Worm (Caenorhabditis elegans) whole organism, L3 larva: ENCODE measurements around the gene hpr-9.

Experiments
- R02D3.7 ChIP-seq: fragments of 150-350 bp; optimal IDR thresholded peaks from 2 replicates; lab custom pipeline; 2014; ENCODE audit warnings: missing biosample characterization, missing genetic modification characterization
- ZK546.5 ChIP-seq: sonication (generic microtip); optimal IDR thresholded peaks from 2 replicates; lab custom pipeline; 2017; ENCODE audit warnings: missing biosample characterization, missing genetic modification characterization
- ceh-16 ChIP-seq: sonication (generic microtip); optimal IDR thresholded peaks from 2 replicates; lab custom pipeline; 2017; ENCODE audit warnings: missing biosample characterization, missing genetic modification characterization
- ceh-82 ChIP-seq: fragments of 150-350 bp; optimal IDR thresholded peaks from 2 replicates; lab custom pipeline; 2014; ENCODE audit warnings: missing biosample characterization, missing genetic modification characterization
- ceh-9 ChIP-seq: sonication (generic microtip); optimal IDR thresholded peaks from 2 replicates; lab custom pipeline; 2018; ENCODE audit warnings: missing biosample characterization, missing genetic modification characterization
- egl-27 ChIP-seq: sonication (generic microtip); optimal IDR thresholded peaks from 4 replicates; lab custom pipeline; 2017; ENCODE audit warnings: missing biosample characterization, missing genetic modification reagents, missing genetic modification characterization
- elt-1 ChIP-seq: fragments of 150-350 bp; optimal IDR thresholded peaks from 2 replicates; lab custom pipeline; 2014; ENCODE audit warnings: missing biosample characterization, missing genetic modification characterization
- elt-2 ChIP-seq: sonication (generic microtip); optimal IDR thresholded peaks from 2 replicates; lab custom pipeline; 2016; ENCODE audit warnings: missing genetic modification reagents, mild to moderate bottlenecking, missing genetic modification characterization, missing compliant biosample characterization
- elt-3 ChIP-seq, 3 experiments: fragments of 150-350 bp in 1 of 3; sonication (generic microtip) in 2 of 3; optimal IDR thresholded peaks; 2 replicates in 2 of 3; 4 replicates in 1 of 3; lab custom pipeline; 2014 to 2017; ENCODE audit warnings: missing biosample characterization in 3 of 3, missing genetic modification characterization in 3 of 3
- fkh-2 ChIP-seq: fragments of 150-350 bp; optimal IDR thresholded peaks from 2 replicates; lab custom pipeline; 2014; ENCODE audit warnings: missing biosample characterization, missing genetic modification reagents, missing genetic modification characterization
- fos-1 ChIP-seq: fragments of 150-350 bp; optimal IDR thresholded peaks from 2 replicates; lab custom pipeline; 2014; ENCODE audit warnings: missing biosample characterization, missing genetic modification characterization
- jun-1 ChIP-seq: fragments of 150-350 bp; optimal IDR thresholded peaks from 2 replicates; lab custom pipeline; 2014; ENCODE audit warnings: missing biosample characterization, missing genetic modification reagents, missing genetic modification characterization
- lin-15B ChIP-seq: fragments of 150-350 bp; optimal IDR thresholded peaks from 2 replicates; lab custom pipeline; 2014; ENCODE audit warnings: missing biosample characterization, missing genetic modification characterization
- lin-39 ChIP-seq: fragments of 150-350 bp; optimal IDR thresholded peaks from 2 replicates; lab custom pipeline; 2018; ENCODE audit warnings: missing biosample characterization, missing genetic modification reagents, missing genetic modification characterization
- lsy-12 ChIP-seq: sonication (generic microtip); optimal IDR thresholded peaks from 2 replicates; lab custom pipeline; 2016; ENCODE audit warnings: mild to moderate bottlenecking, missing genetic modification characterization, missing compliant biosample characterization
- mdl-1 ChIP-seq: fragments of 150-350 bp; optimal IDR thresholded peaks from 2 replicates; lab custom pipeline; 2014; ENCODE audit warnings: missing biosample characterization, missing genetic modification characterization
- mml-1 ChIP-seq: fragments of 150-350 bp; sonication (generic microtip); optimal IDR thresholded peaks from 3 replicates; lab custom pipeline; 2014; ENCODE audit warnings: missing biosample characterization, missing genetic modification characterization
- nfya-1 ChIP-seq: sonication (generic microtip); optimal IDR thresholded peaks from 2 replicates; lab custom pipeline; 2017; ENCODE audit warnings: missing genetic modification characterization, mild to moderate bottlenecking, missing compliant biosample characterization, antibody characterized with exemption, moderate library complexity; ENCODE audit not compliant: insufficient read depth
- nhr-25 ChIP-seq: sonication (generic microtip); optimal IDR thresholded peaks from 2 replicates; lab custom pipeline; 2017; ENCODE audit warnings: missing biosample characterization, missing genetic modification characterization
- nhr-67 ChIP-seq: fragments of 150-350 bp; optimal IDR thresholded peaks from 2 replicates; lab custom pipeline; 2014; ENCODE audit warnings: missing biosample characterization, missing genetic modification characterization
- nhr-77 ChIP-seq: fragments of 150-350 bp; optimal IDR thresholded peaks from 2 replicates; lab custom pipeline; 2014; ENCODE audit warnings: missing biosample characterization, missing genetic modification characterization
- sea-2 ChIP-seq: fragments of 150-350 bp; sonication (generic microtip); optimal IDR thresholded peaks from 4 replicates; lab custom pipeline; 2014; ENCODE audit warnings: missing biosample characterization, missing genetic modification reagents, missing genetic modification characterization
- skn-1 ChIP-seq: fragments of 150-350 bp; optimal IDR thresholded peaks from 2 replicates; lab custom pipeline; 2014; ENCODE audit warnings: missing biosample characterization, missing genetic modification characterization
- snpc-4 ChIP-seq: fragments of 150-350 bp; optimal IDR thresholded peaks from 2 replicates; lab custom pipeline; 2014; ENCODE audit warnings: missing biosample characterization, missing genetic modification characterization
- tbx-2 ChIP-seq: sonication (generic microtip); optimal IDR thresholded peaks from 2 replicates; lab custom pipeline; 2016; ENCODE audit warnings: mild to moderate bottlenecking, missing genetic modification characterization, missing compliant biosample characterization
- unc-62 ChIP-seq: fragments of 150-350 bp; sonication (generic microtip); optimal IDR thresholded peaks from 4 replicates; lab custom pipeline; 2014; ENCODE audit warnings: missing biosample characterization, missing genetic modification reagents, missing genetic modification characterization
- ztf-11 ChIP-seq: fragments of 150-350 bp; optimal IDR thresholded peaks from 2 replicates; lab custom pipeline; 2014; ENCODE audit warnings: missing biosample characterization, missing genetic modification characterization
- ztf-4 ChIP-seq: fragments of 150-350 bp; optimal IDR thresholded peaks from 2 replicates; lab custom pipeline; 2014; ENCODE audit warnings: missing biosample characterization, missing genetic modification characterization

Gene hpr-9

DNA sequence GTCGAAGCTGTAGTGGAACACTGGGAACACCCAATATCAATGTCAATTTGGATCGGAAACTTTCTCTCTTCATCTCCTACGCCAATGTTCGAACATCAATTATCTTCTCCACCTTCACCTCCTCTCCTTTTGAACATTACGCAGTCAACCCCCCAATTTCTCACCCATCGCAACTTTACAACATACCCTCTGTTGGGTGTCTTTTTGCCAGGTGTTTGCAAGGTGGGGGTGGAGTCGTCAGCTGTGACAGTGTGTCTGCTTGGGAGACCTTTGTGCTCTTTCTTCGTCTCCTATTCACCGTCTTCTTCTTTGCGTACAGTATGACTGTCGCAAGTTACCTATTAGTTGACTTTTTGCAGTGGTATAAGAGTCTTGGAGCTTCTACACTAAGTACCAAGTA is 45.3 kb downstream of the hpr-9 start:
- TF ChIP-seq skn-1 (tag; lab: Kevin White, UChicago) (no peak), nhr-77 (tag; lab: Kevin White, UChicago) (no peak), mdl-1 (tag; lab: Kevin White, UChicago) (no peak), sea-2 (GFP tag; lab: Kevin White, UChicago) (no peak), ztf-11 (tag; lab: Kevin White, UChicago) (no peak), R02D3.7 (tag; lab: Kevin White, UChicago) (no peak), elt-3 (tag; optimal IDR thresholded peaks at IDR 0.05; lab: Kevin White, UChicago) (no peak), ceh-82 (tag; lab: Kevin White, UChicago) (no peak), elt-2 (tag; lab: Kevin White, UChicago) (no peak), nhr-25 (no peak), lin-39 (tag; lab: Kevin White, UChicago) (no peak), egl-27 (tag; lab: Kevin White, UChicago) (no peak), lin-15B (no peak), fkh-2 (tag; lab: Kevin White, UChicago) (no peak), ZK546.5 (tag; lab: Kevin White, UChicago) (no peak), nhr-67 (no peak), ceh-16 (tag; lab: Kevin White, UChicago) (no peak), elt-1 (tag; lab: Kevin White, UChicago) (no peak), ztf-4 (tag; lab: Kevin White, UChicago) (no peak), nfya-1 (tag; lab: Kevin White, UChicago) (no peak)
- TF ChIP-seq, all 47 proteins: peak for 0

ce11 chrIII:10671894-10672293 is 50.5 kb downstream of the hpr-9 start:
- no peak for TF ChIP-seq ztf-11 (tag; lab: Kevin White, UChicago)
- TF ChIP-seq unc-62 (GFP tag; lab: Kevin White, UChicago): no peak
- no peak for TF ChIP-seq snpc-4 (tag; lab: Kevin White, UChicago)
- TF ChIP-seq tbx-2 (tag; lab: Kevin White, UChicago): no peak
- TF ChIP-seq lsy-12: no peak
- TF ChIP-seq fos-1 (tag; lab: Kevin White, UChicago): no peak
- no peak for TF ChIP-seq mml-1 (tag; lab: Kevin White, UChicago)
- TF ChIP-seq mdl-1 (tag; lab: Kevin White, UChicago): no peak
- TF ChIP-seq ceh-16 (tag; lab: Kevin White, UChicago): no peak
- no peak for TF ChIP-seq jun-1 (tag; lab: Kevin White, UChicago)
- no peak for TF ChIP-seq nhr-25
- TF ChIP-seq elt-3 (tag; optimal IDR thresholded peaks at IDR 0.05; lab: Kevin White, UChicago): no peak
- TF ChIP-seq nfya-1 (tag; lab: Kevin White, UChicago): no peak
- no peak for TF ChIP-seq ceh-9 (tag; lab: Kevin White, UChicago)
